Worm (Caenorhabditis elegans): ENCODE data around the gene srap-1.

- TF ChIP-seq him-1 (tag; optimal IDR thresholded peaks at IDR 0.05): no peak
- no peak for TF ChIP-seq W03F9.2 (tag; optimal IDR thresholded peaks at IDR 0.05)
- TF ChIP-seq dao-5 (tag; optimal IDR thresholded peaks at IDR 0.05): no peak
These were observed 36.6 kb upstream of the srap-1 start for ce11 chrII:11166414-11166813.
